Fruit fly (Drosophila melanogaster) S2 (cell line): Measurements from ENCODE around the gene Muc11A.

ENCODE experiments used
- CG8478 ChIP-seq: fragments of >200 bp; optimal IDR thresholded peaks from 2 replicates; lab custom pipeline; 2018
- CTCF ChIP-seq, 2 experiments: fragments of >200 bp; optimal IDR thresholded peaks; 2 replicates each; lab custom pipeline; 2018

DNA sequence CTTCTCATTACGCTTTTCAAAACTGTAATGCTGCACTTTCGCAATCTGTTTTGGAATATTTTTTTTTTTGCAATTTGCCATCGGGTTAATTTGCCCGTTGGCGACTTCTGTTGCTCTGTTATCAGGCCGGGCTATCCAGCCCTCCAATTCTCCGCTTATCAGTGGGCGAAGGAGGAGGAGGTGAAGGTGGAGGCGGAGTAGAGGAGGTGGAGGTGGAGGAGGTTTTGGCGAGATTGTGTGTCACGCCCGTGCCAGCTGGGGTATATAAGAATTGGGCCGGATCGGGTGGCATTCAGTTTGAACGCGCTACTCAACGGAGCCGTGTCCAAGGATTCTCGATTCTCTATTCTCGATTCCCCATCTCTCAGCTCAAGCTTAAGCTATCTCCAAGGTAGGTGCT lies 45.5 kb upstream of the Muc11A start:
- TF ChIP-seq CTCF (optimal IDR thresholded peaks at IDR 0.05; lab: Kevin White, UChicago) (no peak), CG8478 (lab: Kevin White, UChicago) (no peak)
